Worm (Caenorhabditis elegans) whole organism, early embryonic: ENCODE data around the gene C06H2.2.

Experiments used
- B0310.2 ChIP-seq: sonication (generic microtip); optimal IDR thresholded peaks from 2 replicates; lab custom pipeline; 2016; ENCODE audit warnings: mild to moderate bottlenecking, missing genetic modification characterization, missing compliant biosample characterization
- F13C5.2 ChIP-seq: sonication (generic microtip); optimal IDR thresholded peaks from 2 replicates; lab custom pipeline; 2017; ENCODE audit warnings: mild to moderate bottlenecking, missing genetic modification characterization, inconsistent platforms, missing compliant biosample characterization
- aly-1 ChIP-seq: sonication (generic microtip); optimal IDR thresholded peaks from 2 replicates; lab custom pipeline; 2016; ENCODE audit warnings: missing genetic modification characterization, missing compliant biosample characterization
- ama-1 ChIP-seq: fragments of 150-350 bp; optimal IDR thresholded peaks from 2 replicates; lab custom pipeline; 2014
- ceh-13 ChIP-seq: fragments of 200-800 bp; sonication (Bioruptor generic); optimal IDR thresholded peaks from 2 replicates; lab custom pipeline; 2018; ENCODE audit warnings: mild to moderate bottlenecking, missing genetic modification characterization, missing compliant biosample characterization
- ceh-36 ChIP-seq: sonication (generic microtip); optimal IDR thresholded peaks from 2 replicates; lab custom pipeline; 2016; ENCODE audit warnings: missing genetic modification characterization, inconsistent platforms, missing compliant biosample characterization
- ets-7 ChIP-seq: sonication (generic microtip); optimal IDR thresholded peaks from 2 replicates; lab custom pipeline; 2016; ENCODE audit warnings: missing genotype, missing genetic modification characterization, missing compliant biosample characterization
- flt-1 ChIP-seq: fragments of 200-800 bp; sonication (Bioruptor generic); IDR thresholded peaks from 2 replicates; pipeline ENCODE4 v1.3.6; 2022; ENCODE audit warnings: missing genetic modification characterization, missing compliant biosample characterization
- hmbx-1 ChIP-seq: sonication (generic microtip); optimal IDR thresholded peaks from 2 replicates; lab custom pipeline; 2016; ENCODE audit warnings: mild to moderate bottlenecking, missing genetic modification characterization, missing compliant biosample characterization
- hmg-4 ChIP-seq: fragments of 200-800 bp; sonication (Bioruptor generic); optimal IDR thresholded peaks from 2 replicates; lab custom pipeline; 2018; ENCODE audit warnings: mild to moderate bottlenecking, missing genetic modification characterization, missing compliant biosample characterization
- hnd-1 ChIP-seq: sonication (generic microtip); optimal IDR thresholded peaks from 2 replicates; lab custom pipeline; 2016; ENCODE audit warnings: missing genetic modification characterization, missing compliant biosample characterization
- pes-1 ChIP-seq: fragments of 200-800 bp; sonication (Bioruptor generic); IDR thresholded peaks from 2 replicates; pipeline ENCODE4 v1.3.6; 2022; ENCODE audit warnings: missing genetic modification reagents, missing genetic modification characterization, missing compliant biosample characterization
- scrt-1 ChIP-seq: fragments of 200-800 bp; sonication (Bioruptor generic); IDR thresholded peaks from 2 replicates; pipeline ENCODE4 v1.3.6; 2022; ENCODE audit warnings: missing genetic modification characterization, missing compliant biosample characterization
- sea-1 ChIP-seq: fragments of 200-800 bp; sonication (Bioruptor generic); conservative IDR thresholded peaks from 2 replicates; pipeline ENCODE4 v1.3.6; 2022; ENCODE audit warnings: missing genetic modification characterization, missing compliant biosample characterization
- tbx-11 ChIP-seq: fragments of 200-800 bp; sonication (Bioruptor generic); IDR thresholded peaks from 2 replicates; pipeline ENCODE4 v1.3.6; 2022; ENCODE audit warnings: missing genetic modification characterization, missing compliant biosample characterization
- tbx-37 ChIP-seq: fragments of 200-800 bp; sonication (Bioruptor generic); conservative IDR thresholded peaks from 2 replicates; pipeline ENCODE4 v1.3.6; 2022; ENCODE audit warnings: missing genetic modification reagents, missing genetic modification characterization, missing compliant biosample characterization
- tra-4 ChIP-seq: sonication (generic microtip); optimal IDR thresholded peaks from 2 replicates; lab custom pipeline; 2017; ENCODE audit warnings: missing genetic modification characterization, missing compliant biosample characterization

C06H2.2 gene

ce11 chrV:11152333-11152732 is 27.3 kb downstream of the C06H2.2 start, which contains the start of gene srg-39:
srg-39 (minus strand) TSS chrV:11152433.
- TF ChIP-seq tra-4 (no peak), B0310.2 (tag; lab: Kevin White, UChicago) (no peak), aly-1 (tag; lab: Kevin White, UChicago) (no peak), ceh-36 (tag; lab: Kevin White, UChicago) (no peak), sea-1 (GFP tag; lab: Robert Waterston, UW) (no peak), ama-1 (no peak), pes-1 (no peak), flt-1 (GFP tag; lab: Robert Waterston, UW) (no peak), F13C5.2 (no peak), ceh-13 (GFP tag; lab: Kevin White, UChicago) (no peak), tbx-37 (GFP tag; lab: Robert Waterston, UW) (no peak)

ce11 chrV:11155553-11155952 is 30.5 kb downstream of the C06H2.2 start, which contains the start of gene srg-38:
srg-38 (minus strand) TSS chrV:11155653.
- no peak for TF ChIP-seq pes-1
- no peak for TF ChIP-seq flt-1 (GFP tag; lab: Robert Waterston, UW)
- TF ChIP-seq tbx-37 (GFP tag; lab: Robert Waterston, UW): no peak
- no peak for TF ChIP-seq ama-1
- TF ChIP-seq F13C5.2: no peak
- no peak for TF ChIP-seq ets-7 (tag; lab: Kevin White, UChicago)
- TF ChIP-seq aly-1 (tag; lab: Kevin White, UChicago): no peak
- TF ChIP-seq hmbx-1: no peak
- no peak for TF ChIP-seq hmg-4 (GFP tag; lab: Kevin White, UChicago)
- no peak for TF ChIP-seq ceh-13 (GFP tag; lab: Kevin White, UChicago)
- no peak for TF ChIP-seq tra-4
- TF ChIP-seq ceh-36 (tag; lab: Kevin White, UChicago): no peak
- TF ChIP-seq sea-1 (GFP tag; lab: Robert Waterston, UW): no peak
- TF ChIP-seq B0310.2 (tag; lab: Kevin White, UChicago): no peak
- TF ChIP-seq scrt-1: no peak
- TF ChIP-seq tbx-11 (GFP tag; lab: Robert Waterston, UW): no peak
- no peak for TF ChIP-seq hnd-1 (tag; lab: Kevin White, UChicago)

DNA sequence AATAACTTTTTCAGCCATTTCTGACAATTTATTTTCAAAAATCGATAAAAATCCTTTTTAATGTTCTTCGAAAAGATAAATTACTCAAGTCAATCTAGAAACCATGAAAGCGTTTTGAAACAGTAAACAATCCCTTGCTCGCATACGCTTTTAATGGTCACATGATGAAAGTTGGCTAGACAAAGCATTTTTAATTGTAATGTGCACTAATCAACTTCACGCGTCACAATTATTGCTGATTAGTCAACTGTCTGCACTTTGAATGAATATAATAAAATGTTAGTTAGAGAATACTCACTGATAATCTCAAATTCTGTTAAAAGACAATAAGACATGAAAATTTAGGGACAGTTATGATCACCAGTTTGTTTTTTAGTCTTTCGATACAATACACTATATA is 31.6 kb downstream of the C06H2.2 start:
- TF ChIP-seq scrt-1 (no peak), hmbx-1 (no peak), tbx-37 (GFP tag; lab: Robert Waterston, UW) (no peak), ets-7 (tag; lab: Kevin White, UChicago) (no peak), ama-1 (no peak), aly-1 (tag; lab: Kevin White, UChicago) (no peak), flt-1 (GFP tag; lab: Robert Waterston, UW) (no peak), tra-4 (no peak), tbx-11 (GFP tag; lab: Robert Waterston, UW) (no peak), hnd-1 (tag; lab: Kevin White, UChicago) (no peak), hmg-4 (GFP tag; lab: Kevin White, UChicago) (no peak), ceh-36 (tag; lab: Kevin White, UChicago) (no peak), sea-1 (GFP tag; lab: Robert Waterston, UW) (no peak), B0310.2 (tag; lab: Kevin White, UChicago) (no peak), F13C5.2 (no peak), pes-1 (no peak)

ce11 chrV:11157947-11158346 is 32.9 kb downstream of the C06H2.2 start, which contains the start of gene srg-42:
srg-42 (minus strand) TSS chrV:11158047.
- TF ChIP-seq ets-7 (tag; lab: Kevin White, UChicago): no peak
- no peak for TF ChIP-seq scrt-1
- no peak for TF ChIP-seq ama-1
- no peak for TF ChIP-seq tbx-37 (GFP tag; lab: Robert Waterston, UW)
- TF ChIP-seq hmg-4 (GFP tag; lab: Kevin White, UChicago): no peak
- no peak for TF ChIP-seq pes-1
- TF ChIP-seq ceh-36 (tag; lab: Kevin White, UChicago): no peak
- TF ChIP-seq tbx-11 (GFP tag; lab: Robert Waterston, UW): no peak
- no peak for TF ChIP-seq hmbx-1
- no peak for TF ChIP-seq tra-4
- TF ChIP-seq sea-1 (GFP tag; lab: Robert Waterston, UW): no peak
- TF ChIP-seq F13C5.2: no peak
- no peak for TF ChIP-seq ceh-13 (GFP tag; lab: Kevin White, UChicago)
- TF ChIP-seq hnd-1 (tag; lab: Kevin White, UChicago): no peak

ce11 chrV:11161791-11162190 is 36.8 kb downstream of the C06H2.2 start, which contains the start of gene srg-41:
srg-41 (minus strand) TSS chrV:11161891.
- no peak for TF ChIP-seq ceh-36 (tag; lab: Kevin White, UChicago)
- TF ChIP-seq aly-1 (tag; lab: Kevin White, UChicago): no peak
- TF ChIP-seq tra-4: no peak
- TF ChIP-seq hmbx-1: no peak
- no peak for TF ChIP-seq ets-7 (tag; lab: Kevin White, UChicago)
- TF ChIP-seq F13C5.2: no peak
- no peak for TF ChIP-seq tbx-37 (GFP tag; lab: Robert Waterston, UW)
- TF ChIP-seq hmg-4 (GFP tag; lab: Kevin White, UChicago): no peak
- TF ChIP-seq scrt-1: no peak
- no peak for TF ChIP-seq ceh-13 (GFP tag; lab: Kevin White, UChicago)
- TF ChIP-seq hnd-1 (tag; lab: Kevin White, UChicago): no peak
- TF ChIP-seq B0310.2 (tag; lab: Kevin White, UChicago): no peak
- no peak for TF ChIP-seq tbx-11 (GFP tag; lab: Robert Waterston, UW)

DNA sequence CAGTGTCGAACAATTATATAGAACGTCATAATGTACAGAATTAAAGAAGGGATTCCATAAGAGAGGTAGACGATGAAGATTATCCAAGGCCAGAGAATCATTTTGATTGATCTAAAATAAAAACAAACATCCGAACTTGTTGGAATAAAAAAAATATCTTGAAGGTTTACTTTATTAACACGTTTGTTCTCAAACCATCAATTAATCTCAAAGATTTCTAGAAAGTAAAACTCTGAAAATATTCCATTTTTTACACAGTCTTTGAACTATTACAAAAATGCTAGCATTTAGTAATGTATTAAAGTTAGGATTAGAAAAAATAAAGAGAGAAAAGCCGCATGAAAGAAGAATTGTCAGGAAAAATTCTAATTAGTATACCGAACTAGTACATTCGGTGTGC is 39.5 kb downstream of the C06H2.2 start, which contains the start of gene srg-40:
Gene srg-40, minus strand, starts transcription at position 101 of the 400 bp plus-strand sequence.
- TF ChIP-seq tbx-37 (GFP tag; lab: Robert Waterston, UW): no peak
- no peak for TF ChIP-seq ceh-36 (tag; lab: Kevin White, UChicago)
- TF ChIP-seq tra-4: no peak
- no peak for TF ChIP-seq B0310.2 (tag; lab: Kevin White, UChicago)
- TF ChIP-seq flt-1 (GFP tag; lab: Robert Waterston, UW): no peak
- TF ChIP-seq F13C5.2: no peak
- TF ChIP-seq pes-1: no peak
- no peak for TF ChIP-seq ceh-13 (GFP tag; lab: Kevin White, UChicago)

DNA sequence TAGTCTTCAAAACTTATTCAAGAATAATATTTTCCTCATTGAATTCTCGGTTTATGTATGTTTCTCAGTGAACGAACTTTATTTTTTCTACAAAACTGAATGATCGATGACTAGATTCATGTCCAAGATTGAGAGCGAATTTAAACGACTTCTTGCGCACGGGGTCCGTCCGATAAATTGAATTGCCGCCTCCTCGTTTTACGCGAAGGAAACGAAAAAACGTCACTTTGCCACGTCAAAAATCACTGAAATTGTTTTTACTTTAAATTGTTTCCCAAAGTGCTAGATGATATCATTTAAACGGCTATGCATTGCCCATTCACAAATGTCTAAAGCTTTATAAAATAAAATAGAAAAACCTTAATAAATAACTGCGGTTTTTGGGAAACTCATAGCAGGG is 42.7 kb downstream of the C06H2.2 start:
- TF ChIP-seq B0310.2 (tag; lab: Kevin White, UChicago) (no peak), hmg-4 (GFP tag; lab: Kevin White, UChicago) (no peak), F13C5.2 (no peak), hnd-1 (tag; lab: Kevin White, UChicago) (no peak), sea-1 (GFP tag; lab: Robert Waterston, UW) (no peak), tbx-11 (GFP tag; lab: Robert Waterston, UW) (no peak), ama-1 (no peak), scrt-1 (no peak), hmbx-1 (no peak)
